Fruit fly (Drosophila melanogaster): ENCODE results near the gene CG10570.

Gene CG10570

DNA sequence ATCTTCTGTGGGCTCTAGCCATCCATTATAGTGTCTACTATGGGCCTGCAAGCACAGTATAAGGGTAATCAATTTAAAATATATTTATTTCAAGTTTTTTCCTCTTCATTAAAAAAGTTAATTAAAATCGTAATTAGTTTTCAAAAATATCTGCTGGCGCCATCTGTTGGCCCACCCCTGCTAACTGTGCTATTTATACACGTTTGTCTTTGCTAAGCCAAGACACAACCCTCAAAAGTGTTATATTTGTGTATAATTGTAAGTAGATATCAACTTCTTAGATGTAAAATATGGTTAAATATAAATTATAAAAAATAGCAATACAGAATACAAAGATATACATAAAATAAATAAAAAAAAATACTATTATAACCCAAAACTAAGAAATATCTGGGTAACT, 34.5 kb downstream of the CG10570 start:
- TF ChIP-seq CG15336 (GFP tag; IDR thresholded peaks at IDR 0.05) = no peak
- peak; percentile 41 for TF ChIP-seq Eip78C (GFP tag)
- TF ChIP-seq Smox (GFP tag; optimal IDR thresholded peaks at IDR 0.05) = no peak

DNA sequence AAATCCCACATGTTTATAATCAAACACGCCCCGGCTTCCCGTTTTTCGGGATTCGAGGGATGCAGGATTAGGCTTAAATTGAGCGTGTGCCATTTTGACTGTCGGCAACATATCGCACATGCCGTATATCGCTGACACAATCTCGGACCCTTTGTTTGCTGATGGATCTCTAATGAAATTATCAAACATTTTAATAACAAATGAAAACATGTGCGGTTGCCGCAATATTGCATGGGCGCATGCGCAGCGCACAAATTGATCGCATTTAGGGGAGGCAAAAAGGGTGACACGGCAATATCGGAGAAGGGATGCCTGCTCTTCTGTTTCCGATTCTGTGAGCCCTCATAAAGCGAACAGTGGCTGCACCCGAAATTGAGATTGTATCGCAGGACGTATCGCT, 35.8 kb downstream of the CG10570 start:
- TF ChIP-seq Ets96B (tag; optimal IDR thresholded peaks at IDR 0.05) = no peak
- TF ChIP-seq Eip78C (GFP tag) = no peak
- TF ChIP-seq CG9139 (GFP tag; optimal IDR thresholded peaks at IDR 0.05) = no peak
- no peak for TF ChIP-seq CG6854 (GFP tag; optimal IDR thresholded peaks at IDR 0.05)
- TF ChIP-seq achi (GFP tag; optimal IDR thresholded peaks at IDR 0.05) = no peak
- no peak for TF ChIP-seq Hr38 (GFP tag; optimal IDR thresholded peaks at IDR 0.05)
- TF ChIP-seq OdsH (GFP tag; optimal IDR thresholded peaks at IDR 0.05) = no peak
- no peak for TF ChIP-seq CG3032 (tag; optimal IDR thresholded peaks at IDR 0.05)
- no peak for TF ChIP-seq fd59A (GFP tag; optimal IDR thresholded peaks at IDR 0.05)
- TF ChIP-seq CG11902 (GFP tag; optimal IDR thresholded peaks at IDR 0.05) = no peak
- no peak for TF ChIP-seq spab (GFP tag; optimal IDR thresholded peaks at IDR 0.05)
- TF ChIP-seq ss (GFP tag; optimal IDR thresholded peaks at IDR 0.05) = no peak
- no peak for TF ChIP-seq vri (GFP tag; optimal IDR thresholded peaks at IDR 0.05)
- no peak for TF ChIP-seq CG31627 (GFP tag; optimal IDR thresholded peaks at IDR 0.05)
- no peak for TF ChIP-seq Gug (GFP tag; IDR thresholded peaks at IDR 0.05)
- TF ChIP-seq CG34406 (GFP tag; optimal IDR thresholded peaks at IDR 0.05) = no peak
- no peak for TF ChIP-seq Met (GFP tag; optimal IDR thresholded peaks at IDR 0.05)
- TF ChIP-seq Eip75B (GFP tag; optimal IDR thresholded peaks at IDR 0.05) = no peak

DNA sequence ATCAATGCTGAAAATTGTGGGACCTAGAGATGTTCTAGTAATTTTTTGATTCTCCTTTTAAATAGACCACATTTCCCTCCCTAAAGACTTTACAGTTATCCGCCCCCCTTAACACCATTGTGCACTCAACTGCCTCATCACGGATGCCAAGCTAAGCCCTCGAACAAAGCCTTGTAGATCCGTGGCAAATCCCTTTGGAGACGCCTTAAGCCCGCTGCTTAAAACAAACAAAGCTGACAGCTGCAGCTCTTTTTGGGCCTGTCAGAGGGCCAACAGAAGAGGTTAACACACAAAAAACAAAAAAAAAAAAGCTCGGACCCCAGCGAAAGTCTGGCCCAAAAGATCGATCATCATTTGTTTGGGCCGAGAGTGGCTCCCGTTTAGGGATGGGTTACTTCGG, 43.2 kb downstream of the CG10570 start:
- TF ChIP-seq Smox (GFP tag; optimal IDR thresholded peaks at IDR 0.05) (no peak), CG6808 (GFP tag; optimal IDR thresholded peaks at IDR 0.05) (no peak), CG8319 (GFP tag; optimal IDR thresholded peaks at IDR 0.05) (no peak), CG3919 (GFP tag; optimal IDR thresholded peaks at IDR 0.05) (no peak), CG3032 (tag; optimal IDR thresholded peaks at IDR 0.05) (no peak), dsx (GFP tag; optimal IDR thresholded peaks at IDR 0.05; ENCODE audit: poor library complexity, severe bottlenecking) (no peak), Sox14 (GFP tag; optimal IDR thresholded peaks at IDR 0.05) (no peak), achi (GFP tag; optimal IDR thresholded peaks at IDR 0.05) (no peak), svp (GFP tag) (no peak), fkh (GFP tag; optimal IDR thresholded peaks at IDR 0.05) (no peak), CG11294 (GFP tag; IDR thresholded peaks at IDR 0.05) (no peak)

DNA sequence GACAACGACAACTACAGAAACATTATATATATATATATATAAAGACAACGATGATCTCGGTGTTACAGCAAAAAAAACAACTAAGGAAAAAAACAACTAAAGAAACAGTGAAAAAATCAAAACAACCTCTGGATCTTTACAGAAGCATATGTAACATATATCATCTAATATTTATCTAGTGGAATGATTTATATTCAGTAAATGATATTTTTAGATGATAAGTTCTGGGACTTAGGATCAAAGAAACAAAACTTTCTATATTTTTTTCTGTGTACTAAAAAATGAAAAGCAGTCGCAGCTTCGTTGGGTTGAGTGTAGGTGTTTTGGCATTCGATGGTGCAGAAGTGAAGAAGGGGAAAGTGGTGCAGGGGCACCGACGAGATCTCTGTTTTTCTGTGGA, 43.9 kb downstream of the CG10570 start:
- TF ChIP-seq CG3919 (GFP tag; optimal IDR thresholded peaks at IDR 0.05) (peak; percentile 27), CG11294 (GFP tag; IDR thresholded peaks at IDR 0.05) (no peak), CG8119 (GFP tag; IDR thresholded peaks at IDR 0.05) (peak; percentile 64), CG6808 (GFP tag; optimal IDR thresholded peaks at IDR 0.05) (no peak), CG11762 (GFP tag; optimal IDR thresholded peaks at IDR 0.05; ENCODE audit: insufficient read depth) (no peak), CG15336 (GFP tag; IDR thresholded peaks at IDR 0.05) (peak; percentile 75), OdsH (GFP tag; optimal IDR thresholded peaks at IDR 0.05) (peak; percentile 17), pdm3 (GFP tag; optimal IDR thresholded peaks at IDR 0.05) (no peak), Met (GFP tag; optimal IDR thresholded peaks at IDR 0.05) (no peak), Ets96B (tag; optimal IDR thresholded peaks at IDR 0.05) (peak; percentile 47), Eip75B (GFP tag; optimal IDR thresholded peaks at IDR 0.05) (peak; percentile 7), CG4318 (GFP tag; optimal IDR thresholded peaks at IDR 0.05) (peak; percentile 25), spab (GFP tag; optimal IDR thresholded peaks at IDR 0.05) (no peak), lz (GFP tag; optimal IDR thresholded peaks at IDR 0.05) (no peak), cyc (GFP tag; optimal IDR thresholded peaks at IDR 0.05) (no peak), fkh (GFP tag; optimal IDR thresholded peaks at IDR 0.05) (no peak), CG9139 (GFP tag; optimal IDR thresholded peaks at IDR 0.05) (peak; percentile 14), CG6854 (GFP tag; optimal IDR thresholded peaks at IDR 0.05) (no peak), ss (GFP tag; optimal IDR thresholded peaks at IDR 0.05) (no peak), CG8632 (GFP tag; optimal IDR thresholded peaks at IDR 0.05) (no peak), fd59A (GFP tag; optimal IDR thresholded peaks at IDR 0.05) (no peak), achi (GFP tag; optimal IDR thresholded peaks at IDR 0.05) (peak; percentile 43), Sox102F (GFP tag; optimal IDR thresholded peaks at IDR 0.05) (no peak), Sox15 (GFP tag; optimal IDR thresholded peaks at IDR 0.05) (no peak), net (GFP tag; optimal IDR thresholded peaks at IDR 0.05) (no peak), Gug (GFP tag; IDR thresholded peaks at IDR 0.05) (no peak), Hr4 (GFP tag; optimal IDR thresholded peaks at IDR 0.05) (peak; percentile 57), Smox (GFP tag; optimal IDR thresholded peaks at IDR 0.05) (no peak), CG6163 (GFP tag; IDR thresholded peaks at IDR 0.05) (peak; percentile 41; the same call in 1 of the 3 replicates), Eip93F (GFP tag; optimal IDR thresholded peaks at IDR 0.05) (no peak), CG34406 (GFP tag; optimal IDR thresholded peaks at IDR 0.05) (no peak), CG7368 (GFP tag; optimal IDR thresholded peaks at IDR 0.05) (no peak), Ets21C (GFP tag; optimal IDR thresholded peaks at IDR 0.05) (no peak), CG11902 (GFP tag; optimal IDR thresholded peaks at IDR 0.05) (no peak), CG16779 (tag; optimal IDR thresholded peaks at IDR 0.05) (no peak)

Data from whole organism, prepupa.